Fruit fly (Drosophila melanogaster): ENCODE measurements around the gene Sec16.

The Sec16 gene

DNA sequence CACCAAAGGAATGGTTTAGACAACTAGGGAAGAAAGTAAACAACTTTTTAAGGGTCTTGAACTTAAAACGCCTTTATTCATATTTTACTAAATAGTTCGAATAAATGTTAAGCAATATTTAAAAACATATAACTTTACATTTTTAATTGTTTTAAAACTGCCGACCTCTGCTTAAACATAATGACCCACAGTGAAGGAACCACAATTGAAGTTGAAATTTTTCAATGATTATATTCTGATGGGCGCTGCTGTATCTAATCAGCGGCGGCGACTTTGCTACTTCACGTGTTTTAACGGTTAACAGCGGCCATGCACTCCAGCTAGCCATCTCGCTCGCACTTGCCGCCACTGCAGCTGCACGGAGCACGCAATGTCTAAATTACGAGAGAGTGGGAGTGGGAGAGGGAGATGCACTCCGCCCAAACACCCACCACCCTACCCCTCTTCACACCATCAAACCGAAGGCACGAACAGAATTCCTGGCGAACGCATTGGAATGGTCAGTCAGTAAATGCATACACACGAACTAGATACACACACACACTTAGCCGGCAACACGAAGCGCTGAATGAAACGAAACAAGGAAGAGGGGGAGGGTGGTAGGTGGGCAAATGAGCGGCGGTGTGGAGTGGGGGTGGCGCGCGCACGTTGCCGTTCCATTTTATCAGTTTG lies 17.0 kb upstream of the Sec16 start (continued):
- 0 out of 3 replicates have a peak, but pooled peaks have one; percentile 25 for TF ChIP-seq so (GFP tag; IDR thresholded peaks at IDR 0.05)
- no peak for TF ChIP-seq CG10543 (GFP tag; optimal IDR thresholded peaks at IDR 0.05)
- peak; percentile 61 for TF ChIP-seq Asciz (GFP tag; optimal IDR thresholded peaks at IDR 0.05)
- TF ChIP-seq wek (GFP tag; optimal IDR thresholded peaks at IDR 0.05): no peak
- TF ChIP-seq CG6254 (GFP tag; optimal IDR thresholded peaks at IDR 0.05): no peak
- no peak for TF ChIP-seq jigr1 (GFP tag; IDR thresholded peaks at IDR 0.05)
- TF ChIP-seq D19B (GFP tag; optimal IDR thresholded peaks at IDR 0.05): peak; percentile 78
- no peak for TF ChIP-seq Sin3A (optimal IDR thresholded peaks at IDR 0.05)
- TF ChIP-seq fd3F (GFP tag; optimal IDR thresholded peaks at IDR 0.05): peak; percentile 39
- peak; percentile 72 for TF ChIP-seq Deaf1 (tag; optimal IDR thresholded peaks at IDR 0.05)
- no peak for TF ChIP-seq insv (GFP tag; optimal IDR thresholded peaks at IDR 0.05)
- no peak for TF ChIP-seq Hmx (GFP tag; optimal IDR thresholded peaks at IDR 0.05)
- TF ChIP-seq CG11456 (GFP tag; IDR thresholded peaks at IDR 0.05): 0 out of 3 replicates have a peak, but pooled peaks have one; percentile 44
- TF ChIP-seq ttk (GFP tag; IDR thresholded peaks at IDR 0.05): no peak
- no peak for TF ChIP-seq BEAF-32 (GFP tag; optimal IDR thresholded peaks at IDR 0.05)
- TF ChIP-seq CG17359 (tag; optimal IDR thresholded peaks at IDR 0.05): peak; percentile 69
- no peak for TF ChIP-seq CG14965 (GFP tag; optimal IDR thresholded peaks at IDR 0.05; ENCODE audit: borderline replicate concordance)
- peak; percentile 8 for TF ChIP-seq CG10462 (GFP tag; optimal IDR thresholded peaks at IDR 0.05)
- TF ChIP-seq sc (optimal IDR thresholded peaks at IDR 0.05): no peak
- TF ChIP-seq sc (GFP tag; optimal IDR thresholded peaks at IDR 0.05): peak; percentile 64
- TF ChIP-seq Doc3 (GFP tag; IDR thresholded peaks at IDR 0.05; ENCODE audit: partially characterized antibody): no peak
- TF ChIP-seq ase (GFP tag; IDR thresholded peaks at IDR 0.05): 0 out of 3 replicates have a peak, but pooled peaks have one; percentile 40
- no peak for TF ChIP-seq Neu2 (GFP tag; optimal IDR thresholded peaks at IDR 0.05; ENCODE audit: borderline replicate concordance)
- TF ChIP-seq ERR (GFP tag; optimal IDR thresholded peaks at IDR 0.05): no peak
- TF ChIP-seq CG8944 (GFP tag; optimal IDR thresholded peaks at IDR 0.05): peak; percentile 4
- TF ChIP-seq CG1832 (GFP tag; optimal IDR thresholded peaks at IDR 0.05): peak; percentile 72
- no peak for TF ChIP-seq ranshi (GFP tag; IDR thresholded peaks at IDR 0.05)
- peak; percentile 19 to 30 for TF ChIP-seq chif (GFP tag; optimal IDR thresholded peaks at IDR 0.05)
- TF ChIP-seq eve (GFP tag; optimal IDR thresholded peaks at IDR 0.05): peak in 1 of 2 experiments; percentile 61
- peak; percentile 57 for TF ChIP-seq CG2875 (GFP tag; optimal IDR thresholded peaks at IDR 0.05)
- peak; percentile 46 for TF ChIP-seq CG5180 (GFP tag; optimal IDR thresholded peaks at IDR 0.05)
- TF ChIP-seq slbo (GFP tag; IDR thresholded peaks at IDR 0.05): peak; percentile 48
- no peak for TF ChIP-seq CG15073 (GFP tag; optimal IDR thresholded peaks at IDR 0.05)
- TF ChIP-seq Bteb2 (GFP tag; optimal IDR thresholded peaks at IDR 0.05): peak; percentile 31
- no peak for TF ChIP-seq CrebB (tag; optimal IDR thresholded peaks at IDR 0.05)
- no peak for TF ChIP-seq p53 (GFP tag; optimal IDR thresholded peaks at IDR 0.05)
- TF ChIP-seq tgo (GFP tag; IDR thresholded peaks at IDR 0.05): peak; percentile 46; the same call in 1 of the 3 replicates
- TF ChIP-seq CG7987 (GFP tag; optimal IDR thresholded peaks at IDR 0.05): no peak
- TF ChIP-seq CG2120 (GFP tag; optimal IDR thresholded peaks at IDR 0.05): peak; percentile 68
- peak; percentile 19 for TF ChIP-seq gcm (GFP tag; optimal IDR thresholded peaks at IDR 0.05)
- peak; percentile 24 for TF ChIP-seq CG6654 (GFP tag; optimal IDR thresholded peaks at IDR 0.05)
- peak; percentile 70 for TF ChIP-seq lab (GFP tag; optimal IDR thresholded peaks at IDR 0.05)
- no peak for TF ChIP-seq sens-2 (GFP tag; IDR thresholded peaks at IDR 0.05)
- TF ChIP-seq Dek (tag; optimal IDR thresholded peaks at IDR 0.05): peak; percentile 31
- TF ChIP-seq CG9215 (GFP tag; IDR thresholded peaks at IDR 0.05): peak; percentile 42
- no peak for TF ChIP-seq Stat92E (GFP tag; optimal IDR thresholded peaks at IDR 0.05)
- TF ChIP-seq HHEX (GFP tag; optimal IDR thresholded peaks at IDR 0.05): peak; percentile 54
- no peak for TF ChIP-seq en (GFP tag; optimal IDR thresholded peaks at IDR 0.05)
- no peak for TF ChIP-seq Ravus (GFP tag; IDR thresholded peaks at IDR 0.05)
